Worm (Caenorhabditis elegans): ENCODE results near the gene nipi-3.

DNA sequence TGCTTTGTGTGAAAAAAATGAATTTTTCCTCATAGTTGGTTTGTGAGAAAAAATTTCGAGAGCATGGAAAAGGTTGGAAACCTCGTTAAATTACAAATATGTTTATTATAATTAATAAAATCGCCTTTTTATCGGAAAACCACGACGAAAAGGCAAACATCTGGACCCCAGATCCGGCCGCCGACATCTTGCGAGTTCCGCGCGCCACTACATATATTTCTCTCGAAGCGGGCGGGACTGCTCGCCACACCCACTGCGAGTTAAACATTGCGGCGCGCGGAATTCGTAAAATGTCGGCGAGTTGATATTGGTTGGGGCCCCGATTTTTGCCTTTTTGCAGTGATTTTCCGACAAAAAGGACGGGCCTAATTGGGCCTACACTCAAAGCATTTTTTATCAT is 48.3 kb upstream of the nipi-3 start:
- TF ChIP-seq nhr-12 (tag; optimal IDR thresholded peaks at IDR 0.05) (no peak), blmp-1 (tag; optimal IDR thresholded peaks at IDR 0.05) (no peak), pha-4 (tag; optimal IDR thresholded peaks at IDR 0.05) (no peak), elt-3 (tag; optimal IDR thresholded peaks at IDR 0.05) (no peak), nhr-76 (tag; optimal IDR thresholded peaks at IDR 0.05) (no peak), ceh-39 (tag; optimal IDR thresholded peaks at IDR 0.05) (no peak)

Data from whole organism, mixed stage, embryonic.